Fruit fly (Drosophila melanogaster) Kc167 (cell line): ENCODE data around the gene Nup160.

ENCODE experiments used
- Myc ChIP-seq: fragments of >200 bp; optimal IDR thresholded peaks from 2 replicates; lab custom pipeline; 2017; ENCODE audit warnings: missing external identifiers
- Sin3A ChIP-seq: fragments of >200 bp; optimal IDR thresholded peaks from 2 replicates; lab custom pipeline; 2018; ENCODE audit warnings: missing external identifiers
- h ChIP-seq: fragments of >200 bp; optimal IDR thresholded peaks from 3 replicates; lab custom pipeline; 2018; ENCODE audit warnings: missing external identifiers
- insv ChIP-seq: fragments of >200 bp; optimal IDR thresholded peaks from 3 replicates; lab custom pipeline; 2018; ENCODE audit warnings: missing external identifiers
- psq ChIP-seq: fragments of >200 bp; optimal IDR thresholded peaks from 2 replicates; lab custom pipeline; 2017; ENCODE audit warnings: missing external identifiers
- ttk ChIP-seq: sonication (Bioruptor generic); optimal IDR thresholded peaks from 2 replicates; lab custom pipeline; 2017; ENCODE audit warnings: missing external identifiers

- TF ChIP-seq psq (lab: Kevin White, UChicago) = no peak
- no peak for TF ChIP-seq Sin3A (lab: Kevin White, UChicago)
- no peak for TF ChIP-seq insv (lab: Kevin White, UChicago)
- no peak for TF ChIP-seq ttk (lab: Kevin White, UChicago)
- no peak for TF ChIP-seq Myc (lab: Kevin White, UChicago)
- no peak for TF ChIP-seq h (lab: Kevin White, UChicago)
Observed at dm6 chr2L:11082025-11082424, 41.6 kb upstream of the Nup160 start.
